Worm (Caenorhabditis elegans) whole organism, midembryonic: ENCODE results near the gene R05G6.9.

Experiments used
- T22C8.4 ChIP-seq: fragments of 200-800 bp; sonication (Bioruptor generic); IDR thresholded peaks from 2 replicates; pipeline ENCODE4 v1.3.6; 2022; ENCODE audit warnings: missing genetic modification characterization, missing compliant biosample characterization
- cog-1 ChIP-seq: sonication (generic microtip); optimal IDR thresholded peaks from 2 replicates; lab custom pipeline; 2016; ENCODE audit warnings: missing genetic modification characterization, missing compliant biosample characterization
- flt-1 ChIP-seq: fragments of 200-800 bp; sonication (Bioruptor generic); IDR thresholded peaks from 2 replicates; pipeline ENCODE4 v1.3.6; 2022; ENCODE audit warnings: missing genetic modification characterization, missing compliant biosample characterization
- klf-2 ChIP-seq: fragments of 200-800 bp; sonication (Bioruptor generic); conservative IDR thresholded peaks from 2 replicates; pipeline ENCODE4 v1.3.6; 2022; ENCODE audit warnings: missing genetic modification reagents, missing genetic modification characterization, missing compliant biosample characterization
- med-1 ChIP-seq: sonication (generic microtip); optimal IDR thresholded peaks from 2 replicates; lab custom pipeline; 2017; ENCODE audit warnings: missing genetic modification characterization, mild to moderate bottlenecking, missing compliant biosample characterization, antibody characterized with exemption, missing genetic modification reagents; ENCODE audit not compliant: insufficient read depth
- ref-1 ChIP-seq: fragments of 200-800 bp; sonication (Bioruptor generic); conservative IDR thresholded peaks from 2 replicates; pipeline ENCODE4 v1.3.6; 2022; ENCODE audit warnings: missing genetic modification reagents, missing genetic modification characterization, missing compliant biosample characterization
- tab-1 ChIP-seq: fragments of 200-800 bp; sonication (Bioruptor generic); IDR thresholded peaks from 2 replicates; pipeline ENCODE4 v1.3.6; 2022; ENCODE audit warnings: missing genetic modification characterization, missing compliant biosample characterization
- ztf-23 ChIP-seq: fragments of 200-800 bp; sonication (Bioruptor generic); IDR thresholded peaks from 2 replicates; pipeline ENCODE4 v1.3.6; 2022; ENCODE audit warnings: missing genetic modification reagents, missing genetic modification characterization, missing compliant biosample characterization
- ztf-29 ChIP-seq: fragments of 200-800 bp; sonication (Bioruptor generic); IDR thresholded peaks from 2 replicates; pipeline ENCODE4 v1.3.6; 2022; ENCODE audit warnings: missing genetic modification reagents, missing genetic modification characterization, missing compliant biosample characterization

ce11 chrIV:7478134-7478533 is 37.9 kb downstream of the R05G6.9 start, which contains the start of gene rod-1:
- TF ChIP-seq ztf-29 (GFP tag; lab: Robert Waterston, UW) (no peak), flt-1 (GFP tag; lab: Robert Waterston, UW) (no peak), tab-1 (GFP tag; lab: Robert Waterston, UW) (no peak), cog-1 (no peak), ref-1 (GFP tag; lab: Robert Waterston, UW) (no peak), T22C8.4 (GFP tag; lab: Robert Waterston, UW) (no peak), klf-2 (GFP tag; lab: Robert Waterston, UW) (no peak), med-1 (GFP tag; lab: Kevin White, UChicago) (no peak), ztf-23 (no peak)
